Worm (Caenorhabditis elegans) whole organism, L1 larva: ENCODE measurements around the gene klc-2.

Experiments
- C04F5.9 ChIP-seq: sonication (generic microtip); optimal IDR thresholded peaks from 2 replicates; lab custom pipeline; 2016; ENCODE audit warnings: missing genetic modification characterization, missing compliant biosample characterization
- C34B4.2 ChIP-seq: sonication (generic microtip); optimal IDR thresholded peaks from 2 replicates; lab custom pipeline; 2017; ENCODE audit warnings: mild to moderate bottlenecking, missing genetic modification characterization, missing compliant biosample characterization
- Y116A8C.19 ChIP-seq: sonication (generic microtip); optimal IDR thresholded peaks from 2 replicates; lab custom pipeline; 2016; ENCODE audit warnings: missing compliant biosample characterization, missing genetic modification characterization, borderline replicate concordance
- aha-1 ChIP-seq: fragments of 150-350 bp; optimal IDR thresholded peaks from 2 replicates; lab custom pipeline; 2014; ENCODE audit warnings: missing biosample characterization, missing genetic modification characterization
- aly-2 ChIP-seq: fragments of 150-350 bp; optimal IDR thresholded peaks from 2 replicates; lab custom pipeline; 2014; ENCODE audit warnings: missing biosample characterization, missing genetic modification characterization
- blmp-1 ChIP-seq: fragments of 150-350 bp; optimal IDR thresholded peaks from 2 replicates; lab custom pipeline; 2014; ENCODE audit warnings: missing biosample characterization, missing genetic modification characterization
- ceh-8 ChIP-seq: fragments of 200-800 bp; sonication (Bioruptor generic); optimal IDR thresholded peaks from 2 replicates; lab custom pipeline; 2018; ENCODE audit warnings: mild to moderate bottlenecking, missing genetic modification characterization, moderate library complexity, missing compliant biosample characterization
- ceh-82 ChIP-seq, 3 experiments: fragments of 150-350 bp in 1 of 3; sonication (generic microtip) in 2 of 3; optimal IDR thresholded peaks; 2 replicates each; lab custom pipeline; 2014 to 2017; ENCODE audit warnings: missing biosample characterization in 3 of 3, missing genetic modification characterization in 3 of 3
- ceh-90 ChIP-seq: sonication (generic microtip); optimal IDR thresholded peaks from 2 replicates; lab custom pipeline; 2016; ENCODE audit warnings: missing genetic modification characterization, missing compliant biosample characterization
- efl-3 ChIP-seq: fragments of 200-800 bp; sonication (Bioruptor generic); optimal IDR thresholded peaks from 2 replicates; lab custom pipeline; 2018; ENCODE audit warnings: mild to moderate bottlenecking, missing genetic modification characterization, missing compliant biosample characterization
- egl-27 ChIP-seq, 2 experiments: fragments of 150-350 bp in 1 of 2; sonication (generic microtip); optimal IDR thresholded peaks; 3 replicates each; lab custom pipeline; 2017 to 2018; ENCODE audit warnings: missing biosample characterization in 2 of 2, missing genetic modification characterization in 2 of 2, missing genetic modification reagents in 2 of 2
- elt-3 ChIP-seq, 6 experiments: fragments of 150-350 bp in 1 of 6; sonication (generic microtip); optimal IDR thresholded peaks; 2 replicates each; lab custom pipeline; 2017 to 2018; ENCODE audit warnings: missing biosample characterization in 6 of 6, missing genetic modification characterization in 6 of 6, inconsistent platforms in 1 of 6
- ets-5 ChIP-seq: fragments of 200-800 bp; sonication (Bioruptor generic); IDR thresholded peaks from 2 replicates; pipeline ENCODE4 v1.3.6; 2022; ENCODE audit warnings: missing genetic modification characterization, missing compliant biosample characterization
- fkh-4 ChIP-seq: sonication (generic microtip); optimal IDR thresholded peaks from 2 replicates; lab custom pipeline; 2016; ENCODE audit warnings: missing compliant biosample characterization, missing genetic modification characterization, borderline replicate concordance
- fos-1 ChIP-seq: fragments of 150-350 bp; optimal IDR thresholded peaks from 2 replicates; lab custom pipeline; 2014; ENCODE audit warnings: missing biosample characterization, missing genetic modification characterization
- grh-1 ChIP-seq: fragments of 200-800 bp; sonication (Bioruptor generic); IDR thresholded peaks from 2 replicates; pipeline ENCODE4 v1.3.6; 2022; ENCODE audit warnings: missing genetic modification reagents, missing genetic modification characterization, missing compliant biosample characterization
- hpl-2 ChIP-seq: fragments of 150-350 bp; optimal IDR thresholded peaks from 2 replicates; lab custom pipeline; 2014; ENCODE audit warnings: missing biosample characterization, missing genetic modification reagents, missing genetic modification characterization
- jun-1 ChIP-seq: fragments of 150-350 bp; optimal IDR thresholded peaks from 2 replicates; lab custom pipeline; 2014; ENCODE audit warnings: missing biosample characterization, missing genetic modification reagents, missing genetic modification characterization
- lin-15B ChIP-seq: fragments of 150-350 bp; sonication (generic microtip); optimal IDR thresholded peaks from 3 replicates; lab custom pipeline; 2014; ENCODE audit warnings: missing biosample characterization, missing genetic modification characterization
- lin-35 ChIP-seq, 2 experiments: fragments of 150-350 bp; optimal IDR thresholded peaks; 2 replicates each; lab custom pipeline; 2014; ENCODE audit warnings: missing biosample characterization in 2 of 2, missing genetic modification characterization in 2 of 2, missing genetic modification reagents in 2 of 2
- lir-3 ChIP-seq: sonication (generic microtip); optimal IDR thresholded peaks from 2 replicates; lab custom pipeline; 2016; ENCODE audit warnings: mild to moderate bottlenecking, missing genetic modification characterization, moderate library complexity, missing compliant biosample characterization; ENCODE audit not compliant: poor library complexity
- mab-9 ChIP-seq: fragments of 200-800 bp; sonication (Bioruptor generic); IDR thresholded peaks from 2 replicates; pipeline ENCODE4 v1.3.6; 2022; ENCODE audit warnings: missing genetic modification reagents, missing genetic modification characterization, missing compliant biosample characterization
- nhr-11 ChIP-seq: fragments of 150-350 bp; optimal IDR thresholded peaks from 2 replicates; lab custom pipeline; 2014; ENCODE audit warnings: missing biosample characterization, missing genetic modification characterization
- nhr-237 ChIP-seq: fragments of 150-350 bp; optimal IDR thresholded peaks from 2 replicates; lab custom pipeline; 2014; ENCODE audit warnings: missing biosample characterization, missing genetic modification characterization
- nhr-47 ChIP-seq: sonication (generic microtip); optimal IDR thresholded peaks from 2 replicates; lab custom pipeline; 2016; ENCODE audit warnings: mild to moderate bottlenecking, missing genetic modification characterization, moderate library complexity, missing compliant biosample characterization
- nhr-71 ChIP-seq: sonication (generic microtip); optimal IDR thresholded peaks from 2 replicates; lab custom pipeline; 2016; ENCODE audit warnings: mild to moderate bottlenecking, missing genetic modification characterization, moderate library complexity, missing compliant biosample characterization
- nhr-76 ChIP-seq: sonication (generic microtip); optimal IDR thresholded peaks from 2 replicates; lab custom pipeline; 2017; ENCODE audit warnings: missing biosample characterization, missing genetic modification characterization
- nhr-84 ChIP-seq: sonication (generic microtip); optimal IDR thresholded peaks from 2 replicates; lab custom pipeline; 2017; ENCODE audit warnings: missing biosample characterization, missing genetic modification characterization
- pag-3 ChIP-seq: sonication (generic microtip); optimal IDR thresholded peaks from 2 replicates; lab custom pipeline; 2017; ENCODE audit warnings: missing genetic modification characterization, mild to moderate bottlenecking, missing compliant biosample characterization, antibody characterized with exemption, borderline replicate concordance; ENCODE audit not compliant: insufficient read depth
- pqm-1 ChIP-seq: sonication (generic microtip); optimal IDR thresholded peaks from 3 replicates; lab custom pipeline; 2017; ENCODE audit warnings: missing biosample characterization, missing genetic modification characterization
- rnt-1 ChIP-seq: sonication (generic microtip); optimal IDR thresholded peaks from 2 replicates; lab custom pipeline; 2016; ENCODE audit warnings: mild to moderate bottlenecking, missing genetic modification characterization, moderate library complexity, missing compliant biosample characterization
- skn-1 ChIP-seq: fragments of 150-350 bp; optimal IDR thresholded peaks from 2 replicates; lab custom pipeline; 2014; ENCODE audit warnings: missing biosample characterization, missing genetic modification characterization
- snpc-4 ChIP-seq: fragments of 150-350 bp; optimal IDR thresholded peaks from 2 replicates; lab custom pipeline; 2014; ENCODE audit warnings: missing biosample characterization, missing genetic modification characterization
- tbx-2 ChIP-seq: sonication (generic microtip); optimal IDR thresholded peaks from 2 replicates; lab custom pipeline; 2016; ENCODE audit warnings: missing genetic modification characterization, missing compliant biosample characterization
- tlp-1 ChIP-seq: fragments of 150-350 bp; optimal IDR thresholded peaks from 2 replicates; lab custom pipeline; 2014; ENCODE audit warnings: missing biosample characterization, missing genetic modification characterization
- unc-130 ChIP-seq: fragments of 150-350 bp; optimal IDR thresholded peaks from 2 replicates; lab custom pipeline; 2017; ENCODE audit warnings: missing biosample characterization, missing genetic modification characterization, inconsistent platforms
- unc-30 ChIP-seq: sonication (generic microtip); optimal IDR thresholded peaks from 2 replicates; lab custom pipeline; 2017; ENCODE audit warnings: missing biosample characterization, missing genetic modification characterization
- unc-62 ChIP-seq: fragments of 150-350 bp; optimal IDR thresholded peaks from 2 replicates; lab custom pipeline; 2014; ENCODE audit warnings: missing biosample characterization, missing genetic modification reagents, missing genetic modification characterization
- unc-98 ChIP-seq: fragments of 200-800 bp; sonication (Bioruptor generic); IDR thresholded peaks from 2 replicates; pipeline ENCODE4 v1.3.6; 2022; ENCODE audit warnings: missing genetic modification characterization, missing compliant biosample characterization
- vab-15 ChIP-seq: sonication (generic microtip); optimal IDR thresholded peaks from 2 replicates; lab custom pipeline; 2017; ENCODE audit warnings: missing genotype, mild to moderate bottlenecking, missing genetic modification characterization, missing compliant biosample characterization
- ztf-4 ChIP-seq: fragments of 150-350 bp; optimal IDR thresholded peaks from 2 replicates; lab custom pipeline; 2014; ENCODE audit warnings: missing biosample characterization, missing genetic modification characterization

klc-2 gene

ce11 chrV:5581312-5581711 lies at the start of gene klc-2:
Gene klc-2, minus strand, starts transcription at chrV:5581412.
- TF ChIP-seq Y116A8C.19 (tag; lab: Kevin White, UChicago) (no peak), fos-1 (tag; lab: Kevin White, UChicago) (no peak), aha-1 (tag; lab: Kevin White, UChicago) (no peak), tlp-1 (tag; lab: Kevin White, UChicago) (no peak), rnt-1 (tag; lab: Kevin White, UChicago) (no peak), egl-27 (tag; optimal IDR thresholded peaks at IDR 0.05; lab: Kevin White, UChicago) (no peak), vab-15 (tag; lab: Kevin White, UChicago) (no peak), hpl-2 (GFP tag; lab: Kevin White, UChicago) (no peak), efl-3 (no peak)

DNA sequence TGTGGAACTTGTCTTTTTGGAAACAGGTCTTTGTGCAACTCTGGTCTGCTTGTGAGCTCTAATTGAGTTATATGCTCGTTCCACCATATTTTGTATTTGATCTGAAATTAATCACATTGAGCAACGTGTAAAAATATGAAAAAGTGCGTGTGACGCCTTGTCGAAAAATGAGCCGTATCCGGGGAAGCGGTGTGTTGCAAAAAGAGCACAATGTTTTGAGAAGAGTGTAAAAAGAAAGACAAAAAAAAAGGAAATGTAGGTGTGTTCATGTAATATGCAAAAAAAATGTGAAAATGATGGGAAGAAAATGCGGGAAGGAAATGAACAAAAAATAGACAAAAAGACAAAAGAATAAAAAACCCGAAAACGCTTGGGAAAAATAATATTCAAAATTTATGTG lies 49.6 kb upstream of the klc-2 start, which contains the start of gene acy-4:
Gene acy-4 (minus strand): TSS at position 101 of the 400 bp plus-strand sequence.
- TF ChIP-seq nhr-47 (tag; lab: Kevin White, UChicago) (no peak), pqm-1 (tag; lab: Kevin White, UChicago) (no peak), lin-35 (GFP tag; optimal IDR thresholded peaks at IDR 0.05; lab: Kevin White, UChicago) (no peak), lir-3 (tag; lab: Kevin White, UChicago) (no peak), ets-5 (GFP tag; lab: Robert Waterston, UW) (no peak), ceh-90 (tag; lab: Kevin White, UChicago) (no peak), lin-15B (tag; lab: Kevin White, UChicago) (no peak), C04F5.9 (tag; lab: Kevin White, UChicago) (no peak), unc-130 (tag; lab: Kevin White, UChicago) (no peak), Y116A8C.19 (tag; lab: Kevin White, UChicago) (no peak), unc-30 (tag; lab: Kevin White, UChicago) (no peak), skn-1 (tag; lab: Kevin White, UChicago) (no peak), nhr-76 (tag; lab: Kevin White, UChicago) (no peak), blmp-1 (tag; lab: Kevin White, UChicago) (no peak), jun-1 (tag; lab: Kevin White, UChicago) (no peak), ztf-4 (tag; lab: Kevin White, UChicago) (no peak)

DNA sequence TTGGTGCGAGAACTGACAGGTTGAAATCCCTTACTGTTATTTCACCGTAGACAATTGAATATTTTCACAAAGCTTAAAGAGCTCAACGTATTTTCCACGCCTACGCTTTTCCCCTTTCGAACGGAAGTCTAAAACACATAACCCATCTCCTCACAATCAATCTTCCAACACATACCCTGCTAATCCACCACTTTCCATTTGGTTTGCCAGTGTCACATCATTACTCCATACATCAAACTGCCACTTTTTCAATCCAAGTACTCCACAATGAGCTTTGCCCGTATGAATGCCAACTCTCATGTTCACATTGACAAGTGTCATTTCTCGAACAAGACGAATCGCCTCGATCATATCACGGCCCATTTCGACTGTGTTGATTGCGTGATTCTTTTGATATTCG lies 46.8 kb upstream of the klc-2 start:
- TF ChIP-seq mab-9 (GFP tag; lab: Robert Waterston, UW) (no peak), lir-3 (tag; lab: Kevin White, UChicago) (no peak), nhr-71 (no peak), tbx-2 (tag; lab: Kevin White, UChicago) (no peak), nhr-237 (no peak), lin-35 (GFP tag; optimal IDR thresholded peaks at IDR 0.05; lab: Kevin White, UChicago) (no peak), ceh-8 (no peak), unc-98 (no peak), C34B4.2 (no peak), ztf-4 (tag; lab: Kevin White, UChicago) (no peak), snpc-4 (no peak)

- TF ChIP-seq nhr-84 (no peak), ceh-82 (tag; optimal IDR thresholded peaks at IDR 0.05; lab: Kevin White, UChicago) (no peak), skn-1 (tag; lab: Kevin White, UChicago) (no peak), grh-1 (GFP tag; lab: Robert Waterston, UW) (no peak), fkh-4 (tag; lab: Kevin White, UChicago) (no peak), mab-9 (GFP tag; lab: Robert Waterston, UW) (no peak), lin-15B (tag; lab: Kevin White, UChicago) (no peak), elt-3 (tag; optimal IDR thresholded peaks at IDR 0.05; lab: Kevin White, UChicago) (no peak), rnt-1 (tag; lab: Kevin White, UChicago) (no peak), unc-62 (no peak), aly-2 (tag; lab: Kevin White, UChicago) (no peak), ets-5 (GFP tag; lab: Robert Waterston, UW) (no peak), nhr-11 (tag; lab: Kevin White, UChicago) (no peak), pag-3 (tag; lab: Kevin White, UChicago) (no peak), jun-1 (tag; lab: Kevin White, UChicago) (no peak), unc-30 (tag; lab: Kevin White, UChicago) (no peak)
Measured at ce11 chrV:5621390-5621789, 40.2 kb upstream of the klc-2 start, which contains the start of gene M03E7.1. Gene M03E7.1, plus strand, starts transcription at chrV:5621690.
